Fruit fly (Drosophila melanogaster): ENCODE results near the gene CG10481.

CG10481 gene

dm6 chr2L:19849741-19850140 lies 42.6 kb downstream of the CG10481 start:
- TF ChIP-seq CG14711 (tag; optimal IDR thresholded peaks at IDR 0.05): no peak
- TF ChIP-seq bab1 (GFP tag; optimal IDR thresholded peaks at IDR 0.05): no peak
- no peak for TF ChIP-seq pad (GFP tag; optimal IDR thresholded peaks at IDR 0.05)
- TF ChIP-seq CG12768 (GFP tag; optimal IDR thresholded peaks at IDR 0.05): no peak
- TF ChIP-seq Hr96 (GFP tag; optimal IDR thresholded peaks at IDR 0.05): no peak
- TF ChIP-seq CG33017 (tag; optimal IDR thresholded peaks at IDR 0.05): no peak
- TF ChIP-seq ovo (GFP tag; optimal IDR thresholded peaks at IDR 0.05): no peak
- no peak for TF ChIP-seq CG7101 (tag; optimal IDR thresholded peaks at IDR 0.05)
- no peak for TF ChIP-seq tj (GFP tag; optimal IDR thresholded peaks at IDR 0.05)
- TF ChIP-seq CG7045 (GFP tag; optimal IDR thresholded peaks at IDR 0.05): no peak
- no peak for TF ChIP-seq cnc (optimal IDR thresholded peaks at IDR 0.05)
- no peak for TF ChIP-seq cic (GFP tag; optimal IDR thresholded peaks at IDR 0.05)
- TF ChIP-seq Crg-1 (GFP tag; optimal IDR thresholded peaks at IDR 0.05): no peak
- TF ChIP-seq kay (GFP tag; ENCODE audit: borderline replicate concordance): no peak
- no peak for TF ChIP-seq CG11617 (GFP tag; optimal IDR thresholded peaks at IDR 0.05)
- TF ChIP-seq toe (GFP tag; optimal IDR thresholded peaks at IDR 0.05): no peak
- no peak for TF ChIP-seq Mnt (GFP tag; optimal IDR thresholded peaks at IDR 0.05)

dm6 chr2L:19847542-19847941 lies 44.8 kb downstream of the CG10481 start:
- no peak for TF ChIP-seq tj (GFP tag; optimal IDR thresholded peaks at IDR 0.05)
- TF ChIP-seq CG11617 (GFP tag; optimal IDR thresholded peaks at IDR 0.05): no peak
- no peak for TF ChIP-seq Mnt (GFP tag; optimal IDR thresholded peaks at IDR 0.05)
- TF ChIP-seq toe (GFP tag; optimal IDR thresholded peaks at IDR 0.05): no peak
- no peak for TF ChIP-seq bab1 (GFP tag; optimal IDR thresholded peaks at IDR 0.05)
- no peak for TF ChIP-seq CG33017 (tag; optimal IDR thresholded peaks at IDR 0.05)
- TF ChIP-seq CG1620 (GFP tag; optimal IDR thresholded peaks at IDR 0.05): no peak
- TF ChIP-seq CG14711 (tag; optimal IDR thresholded peaks at IDR 0.05): no peak
- no peak for TF ChIP-seq CG7101 (tag; optimal IDR thresholded peaks at IDR 0.05)
- no peak for TF ChIP-seq cic (GFP tag; optimal IDR thresholded peaks at IDR 0.05)
- TF ChIP-seq cnc (optimal IDR thresholded peaks at IDR 0.05): no peak
- no peak for TF ChIP-seq kay (GFP tag; ENCODE audit: borderline replicate concordance)
- no peak for TF ChIP-seq CG12768 (GFP tag; optimal IDR thresholded peaks at IDR 0.05)
- TF ChIP-seq CG5204 (GFP tag; optimal IDR thresholded peaks at IDR 0.05): no peak
- TF ChIP-seq CG7045 (GFP tag; optimal IDR thresholded peaks at IDR 0.05): no peak
- TF ChIP-seq Hr96 (GFP tag; optimal IDR thresholded peaks at IDR 0.05): no peak
- TF ChIP-seq ovo (GFP tag; optimal IDR thresholded peaks at IDR 0.05): no peak

dm6 chr2L:19846226-19846625 lies 46.1 kb downstream of the CG10481 start:
- TF ChIP-seq CG1620 (GFP tag; optimal IDR thresholded peaks at IDR 0.05) (no peak), toe (GFP tag; optimal IDR thresholded peaks at IDR 0.05) (no peak), CG12768 (GFP tag; optimal IDR thresholded peaks at IDR 0.05) (no peak)
